Fruit fly (Drosophila melanogaster) whole organism, embryonic: ENCODE results near the gene CG15877.
A peak's percentile ranks its signal among the peaks of the same experiment; 100 is the strongest.

Source experiments
- BEAF-32 ChIP-seq: fragments of 200-800 bp; sonication (Bioruptor generic); optimal IDR thresholded peaks from 3 replicates; lab custom pipeline; 2017; ENCODE audit warnings: missing biosample characterization, missing genetic modification characterization, mild to moderate bottlenecking, moderate library complexity, missing genetic modification reagents
- CG10321 ChIP-seq: fragments of 200-800 bp; sonication (Bioruptor generic); IDR thresholded peaks from 2 replicates; pipeline ENCODE4 v1.3.6; 2022; ENCODE audit warnings: missing biosample characterization, missing genetic modification characterization
- CG10543 ChIP-seq: fragments of 200-800 bp; sonication (Bioruptor generic); optimal IDR thresholded peaks from 3 replicates; lab custom pipeline; 2017; ENCODE audit warnings: missing biosample characterization, mild to moderate bottlenecking, missing genetic modification characterization, moderate library complexity
- CG10959 ChIP-seq: fragments of 200-800 bp; sonication (Bioruptor generic); IDR thresholded peaks from 2 replicates; pipeline ENCODE4 v1.3.6; 2022; ENCODE audit warnings: missing biosample characterization, missing genetic modification characterization
- CG11085 ChIP-seq: fragments of 200-800 bp; sonication (Bioruptor generic); IDR thresholded peaks from 2 replicates; pipeline ENCODE4 v1.3.6; 2022; ENCODE audit warnings: missing biosample characterization, missing genetic modification characterization
- CG11247 ChIP-seq: fragments of 200-800 bp; sonication (Bioruptor generic); IDR thresholded peaks from 2 replicates; pipeline ENCODE4 v1.3.6; 2022; ENCODE audit warnings: missing biosample characterization, missing genetic modification characterization
- CG12769 ChIP-seq: fragments of 200-800 bp; sonication (Bioruptor generic); optimal IDR thresholded peaks from 2 replicates; lab custom pipeline; 2019; ENCODE audit warnings: missing biosample characterization, mild to moderate bottlenecking, missing genetic modification characterization, moderate library complexity
- CG13624 ChIP-seq: fragments of 200-800 bp; sonication (Bioruptor generic); optimal IDR thresholded peaks from 2 replicates; lab custom pipeline; 2016; ENCODE audit warnings: missing biosample characterization, missing genetic modification characterization
- CG1647 ChIP-seq: fragments of 200-800 bp; sonication (Bioruptor generic); optimal IDR thresholded peaks from 3 replicates; lab custom pipeline; 2016; ENCODE audit warnings: missing biosample characterization, missing genetic modification characterization
- CG17328 ChIP-seq: fragments of 200-800 bp; sonication (Bioruptor generic); IDR thresholded peaks from 2 replicates; pipeline ENCODE4 v1.3.6; 2022; ENCODE audit warnings: missing biosample characterization, missing genetic modification characterization
- CG17385 ChIP-seq: fragments of 200-800 bp; sonication (Bioruptor generic); optimal IDR thresholded peaks from 3 replicates; lab custom pipeline; 2018; ENCODE audit warnings: missing biosample characterization, mild to moderate bottlenecking, missing genetic modification characterization
- CG17912 ChIP-seq: fragments of 200-800 bp; sonication (Bioruptor generic); optimal IDR thresholded peaks from 2 replicates; lab custom pipeline; 2018; ENCODE audit warnings: missing biosample characterization, mild to moderate bottlenecking, missing genetic modification characterization
- CG3065 ChIP-seq: fragments of 200-800 bp; sonication (Bioruptor generic); optimal IDR thresholded peaks from 2 replicates; lab custom pipeline; 2016; ENCODE audit warnings: missing biosample characterization, missing genetic modification characterization
- CG31224 ChIP-seq: fragments of 200-800 bp; sonication (Bioruptor generic); IDR thresholded peaks from 2 replicates; pipeline ENCODE4 v1.3.6; 2022; ENCODE audit warnings: missing biosample characterization, missing genetic modification characterization
- CG3163 ChIP-seq: fragments of 200-800 bp; sonication (Bioruptor generic); optimal IDR thresholded peaks from 3 replicates; lab custom pipeline; 2016; ENCODE audit warnings: missing biosample characterization, missing genetic modification characterization
- CG3281 ChIP-seq: fragments of 200-800 bp; sonication (Bioruptor generic); optimal IDR thresholded peaks from 3 replicates; lab custom pipeline; 2017; ENCODE audit warnings: missing biosample characterization, mild to moderate bottlenecking, missing genetic modification characterization
- CG33557 ChIP-seq: fragments of 200-800 bp; sonication (Bioruptor generic); optimal IDR thresholded peaks from 2 replicates; lab custom pipeline; 2019; ENCODE audit warnings: missing biosample characterization, mild to moderate bottlenecking, missing genetic modification characterization, moderate library complexity
- CG3407 ChIP-seq: fragments of 200-800 bp; sonication (Bioruptor generic); optimal IDR thresholded peaks from 2 replicates; lab custom pipeline; 2018; ENCODE audit warnings: missing biosample characterization, mild to moderate bottlenecking, missing genetic modification characterization
- CG4730 ChIP-seq: fragments of 200-800 bp; sonication (Bioruptor generic); IDR thresholded peaks from 2 replicates; pipeline ENCODE4 v1.3.6; 2022; ENCODE audit warnings: missing biosample characterization, missing genetic modification characterization
- CG5953 ChIP-seq: fragments of 200-800 bp; sonication (Bioruptor generic); IDR thresholded peaks from 2 replicates; pipeline ENCODE4 v1.3.6; 2022; ENCODE audit warnings: missing biosample characterization, missing genetic modification characterization
- CG7963 ChIP-seq: fragments of 200-800 bp; sonication (Bioruptor generic); IDR thresholded peaks from 3 replicates; pipeline ENCODE4 v1.3.6; 2022; ENCODE audit warnings: missing biosample characterization, missing genetic modification characterization; ENCODE audit not compliant: partially characterized antibody
- CrebB ChIP-seq: fragments of 200-800 bp; sonication (Bioruptor generic); optimal IDR thresholded peaks from 3 replicates; lab custom pipeline; 2018; ENCODE audit warnings: missing biosample characterization, mild to moderate bottlenecking, missing genetic modification characterization
- D19A ChIP-seq: fragments of 200-800 bp; optimal IDR thresholded peaks from 3 replicates; lab custom pipeline; 2019; ENCODE audit warnings: missing biosample characterization, mild to moderate bottlenecking, missing genetic modification characterization, moderate library complexity
- H2.0 ChIP-seq: fragments of 200-800 bp; sonication (Bioruptor generic); IDR thresholded peaks from 2 replicates; pipeline ENCODE4 v1.3.6; 2022; ENCODE audit warnings: missing biosample characterization, missing genetic modification characterization
- Hey ChIP-seq: fragments of 200-800 bp; sonication (Bioruptor generic); optimal IDR thresholded peaks from 3 replicates; lab custom pipeline; 2018; ENCODE audit warnings: missing biosample characterization, mild to moderate bottlenecking, missing genetic modification characterization
- Jarid2 ChIP-seq: fragments of 200-800 bp; sonication (Bioruptor generic); optimal IDR thresholded peaks from 3 replicates; lab custom pipeline; 2017; ENCODE audit warnings: mild to moderate bottlenecking, missing biosample characterization, missing genetic modification reagents, missing genetic modification characterization
- Max ChIP-seq: fragments of 200-800 bp; sonication (Bioruptor generic); optimal IDR thresholded peaks from 2 replicates; lab custom pipeline; 2016; ENCODE audit warnings: missing biosample characterization, mild to moderate bottlenecking, missing genetic modification characterization
- Mes4 ChIP-seq: fragments of 200-800 bp; sonication (Bioruptor generic); optimal IDR thresholded peaks from 2 replicates; lab custom pipeline; 2016; ENCODE audit warnings: missing biosample characterization, missing genetic modification characterization
- Myb ChIP-seq: fragments of 200-800 bp; sonication (Bioruptor generic); optimal IDR thresholded peaks from 2 replicates; lab custom pipeline; 2016; ENCODE audit warnings: missing biosample characterization, missing genetic modification characterization
- NFAT ChIP-seq: fragments of 200-800 bp; sonication (Bioruptor generic); IDR thresholded peaks from 2 replicates; pipeline ENCODE4 v1.3.6; 2022; ENCODE audit warnings: missing biosample characterization, missing genetic modification characterization
- Ssrp ChIP-seq: fragments of 200-800 bp; sonication (Bioruptor generic); optimal IDR thresholded peaks from 2 replicates; lab custom pipeline; 2018; ENCODE audit warnings: missing biosample characterization, mild to moderate bottlenecking, missing genetic modification characterization, moderate library complexity
- amos ChIP-seq: fragments of 200-800 bp; sonication (Bioruptor generic); IDR thresholded peaks from 2 replicates; pipeline ENCODE4 v1.3.6; 2022; ENCODE audit warnings: missing biosample characterization, missing genetic modification characterization; ENCODE audit not compliant: partially characterized antibody
- aop ChIP-seq: fragments of 200-800 bp; sonication (Bioruptor generic); IDR thresholded peaks from 2 replicates; pipeline ENCODE4 v1.3.6; 2022; ENCODE audit warnings: missing biosample characterization, missing genetic modification characterization
- crc ChIP-seq: fragments of 200-800 bp; sonication (Bioruptor generic); optimal IDR thresholded peaks from 2 replicates; lab custom pipeline; 2016; ENCODE audit warnings: missing biosample characterization, missing genetic modification characterization
- crol ChIP-seq: fragments of 200-800 bp; sonication (Bioruptor generic); IDR thresholded peaks from 2 replicates; pipeline ENCODE4 v1.3.6; 2022; ENCODE audit warnings: missing biosample characterization, missing genetic modification characterization
- dpn ChIP-seq, 2 experiments: fragments of 200-800 bp; sonication (Bioruptor generic); optimal IDR thresholded peaks; 3 replicates each; lab custom pipeline; 2016; ENCODE audit warnings: missing biosample characterization in 2 of 2, missing genetic modification characterization in 2 of 2
- eyg ChIP-seq: fragments of 200-800 bp; sonication (Bioruptor generic); optimal IDR thresholded peaks from 3 replicates; lab custom pipeline; 2016; ENCODE audit warnings: missing biosample characterization, missing genetic modification characterization
- fru ChIP-seq: fragments of >200 bp; optimal IDR thresholded peaks from 2 replicates; lab custom pipeline; 2017
- grn ChIP-seq: fragments of 200-800 bp; sonication (Bioruptor generic); optimal IDR thresholded peaks from 3 replicates; lab custom pipeline; 2017; ENCODE audit warnings: missing biosample characterization, missing genetic modification characterization
- her ChIP-seq: fragments of 200-800 bp; sonication (Bioruptor generic); optimal IDR thresholded peaks from 2 replicates; lab custom pipeline; 2016; ENCODE audit warnings: missing biosample characterization, missing genetic modification characterization
- jing ChIP-seq: fragments of 200-800 bp; sonication (Bioruptor generic); optimal IDR thresholded peaks from 2 replicates; lab custom pipeline; 2018; ENCODE audit warnings: missing biosample characterization, mild to moderate bottlenecking, missing genetic modification characterization
- kah ChIP-seq: fragments of 200-800 bp; sonication (Bioruptor generic); optimal IDR thresholded peaks from 2 replicates; lab custom pipeline; 2018; ENCODE audit warnings: missing biosample characterization, mild to moderate bottlenecking, missing genetic modification characterization
- luna ChIP-seq: fragments of 200-800 bp; sonication (Bioruptor generic); optimal IDR thresholded peaks from 2 replicates; lab custom pipeline; 2016; ENCODE audit warnings: missing biosample characterization, missing genetic modification characterization
- mam ChIP-seq: fragments of 200-800 bp; sonication (Bioruptor generic); optimal IDR thresholded peaks from 3 replicates; lab custom pipeline; 2016; ENCODE audit warnings: missing biosample characterization, missing genetic modification characterization
- nerfin-1 ChIP-seq: fragments of 200-800 bp; sonication (Bioruptor generic); optimal IDR thresholded peaks from 3 replicates; lab custom pipeline; 2019; ENCODE audit warnings: missing biosample characterization, mild to moderate bottlenecking, missing genetic modification characterization, moderate library complexity
- nerfin-2 ChIP-seq: fragments of 200-800 bp; sonication (Bioruptor generic); IDR thresholded peaks from 2 replicates; pipeline ENCODE4 v1.3.6; 2022; ENCODE audit warnings: missing biosample characterization, missing genetic modification characterization; ENCODE audit not compliant: partially characterized antibody
- odd ChIP-seq: fragments of 200-800 bp; sonication (Bioruptor generic); optimal IDR thresholded peaks from 2 replicates; lab custom pipeline; 2017; ENCODE audit warnings: missing biosample characterization, mild to moderate bottlenecking, missing genetic modification characterization
- repo ChIP-seq: fragments of 200-800 bp; sonication (Bioruptor generic); optimal IDR thresholded peaks from 2 replicates; lab custom pipeline; 2016; ENCODE audit warnings: missing biosample characterization, missing genetic modification characterization
- sim ChIP-seq: fragments of 200-800 bp; sonication (Bioruptor generic); IDR thresholded peaks from 2 replicates; pipeline ENCODE4 v1.3.6; 2022; ENCODE audit warnings: missing biosample characterization, missing genetic modification characterization
- sr ChIP-seq: fragments of 200-800 bp; sonication (Bioruptor generic); IDR thresholded peaks from 3 replicates; pipeline ENCODE4 v1.3.6; 2022; ENCODE audit warnings: missing biosample characterization, missing genetic modification characterization
- unpg ChIP-seq: fragments of 200-800 bp; sonication (Bioruptor generic); optimal IDR thresholded peaks from 3 replicates; lab custom pipeline; 2018; ENCODE audit warnings: missing biosample characterization, mild to moderate bottlenecking, missing genetic modification characterization, moderate library complexity
- vnd ChIP-seq: fragments of 200-800 bp; sonication (Bioruptor generic); IDR thresholded peaks from 3 replicates; pipeline ENCODE4 v1.3.6; 2022; ENCODE audit warnings: missing biosample characterization, missing genetic modification characterization; ENCODE audit not compliant: partially characterized antibody

CG15877 gene

DNA sequence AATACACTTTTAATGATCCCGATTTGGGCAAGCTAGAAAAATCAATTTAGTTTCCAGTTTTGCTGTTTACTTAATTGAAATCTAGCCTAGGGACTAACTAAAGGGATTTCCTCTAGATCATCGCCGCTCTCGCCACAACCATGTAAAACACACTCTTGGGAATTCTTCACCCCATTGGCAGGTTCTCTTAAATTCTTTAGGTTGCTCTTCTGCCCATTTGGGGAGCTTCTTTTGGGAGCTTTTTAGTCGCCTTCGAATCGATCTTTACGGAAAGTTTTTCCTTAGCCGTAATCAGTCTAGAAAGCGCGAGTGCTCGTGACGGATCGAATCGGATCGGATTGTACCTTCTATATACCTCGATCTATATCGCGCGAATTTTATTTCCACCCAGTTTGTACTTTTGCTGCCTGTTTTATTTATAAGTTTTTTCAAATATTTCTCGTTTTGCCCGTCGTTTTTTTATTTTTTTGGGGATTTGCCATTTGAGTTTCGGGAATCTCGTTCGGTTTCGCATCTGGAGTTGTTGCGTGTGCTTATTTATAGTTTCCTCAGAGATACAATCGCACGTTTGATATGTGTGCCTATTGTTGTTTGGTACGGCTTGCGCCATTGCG is 23.0 kb upstream of the CG15877 start (continued):
- TF ChIP-seq CG3407 (GFP tag; lab: Kevin White, UChicago) (no peak), CG5953 (GFP tag; lab: Robert Waterston, UW) (no peak), amos (GFP tag; lab: Robert Waterston, UW) (no peak; the same call in 1 of the 2 replicates), CG17328 (GFP tag; lab: Robert Waterston, UW) (no peak), grn (peak; percentile 43), CG3065 (no peak), sim (GFP tag; lab: Robert Waterston, UW) (no peak), D19A (tag; lab: Kevin White, UChicago) (no peak), mam (no peak), CrebB (tag; lab: Kevin White, UChicago) (no peak), Ssrp (tag; lab: Kevin White, UChicago) (no peak), fru (lab: Kevin White, UChicago) (no peak), crol (no peak), jing (GFP tag; lab: Kevin White, UChicago) (no peak), CG17385 (GFP tag; lab: Kevin White, UChicago) (no peak), Max (GFP tag; lab: Kevin White, UChicago) (no peak), CG11247 (GFP tag; lab: Robert Waterston, UW) (no peak), CG7963 (GFP tag; lab: Robert Waterston, UW) (no peak), CG13624 (GFP tag; lab: Kevin White, UChicago) (no peak), Mes4 (GFP tag; lab: Kevin White, UChicago) (no peak), nerfin-2 (GFP tag; lab: Robert Waterston, UW) (no peak), CG4730 (GFP tag; lab: Robert Waterston, UW) (no peak), CG3281 (GFP tag; lab: Kevin White, UChicago) (no peak), Hey (tag; lab: Kevin White, UChicago) (no peak), repo (no peak), crc (GFP tag; lab: Kevin White, UChicago) (no peak), CG17912 (no peak), CG33557 (GFP tag; lab: Kevin White, UChicago) (no peak), her (GFP tag; lab: Kevin White, UChicago) (no peak), luna (GFP tag; lab: Kevin White, UChicago) (no peak), CG10959 (GFP tag; lab: Robert Waterston, UW) (no peak), CG31224 (GFP tag; lab: Robert Waterston, UW) (no peak), eyg (GFP tag; lab: Kevin White, UChicago) (no peak), Myb (GFP tag; lab: Kevin White, UChicago) (no peak), kah (GFP tag; lab: Kevin White, UChicago) (no peak), CG10321 (no peak), sr (no peak), Jarid2 (GFP tag; lab: Kevin White, UChicago) (peak; percentile 63), H2.0 (GFP tag; lab: Robert Waterston, UW) (no peak), CG10543 (GFP tag; lab: Kevin White, UChicago) (peak; percentile 18), nerfin-1 (tag; lab: Kevin White, UChicago) (no peak), NFAT (peak; percentile 46), CG1647 (GFP tag; lab: Kevin White, UChicago) (no peak), CG11085 (GFP tag; lab: Robert Waterston, UW) (no peak), unpg (no peak), aop (GFP tag; lab: Robert Waterston, UW) (no peak), CG12769 (tag; lab: Kevin White, UChicago) (peak; percentile 62), dpn (GFP tag; optimal IDR thresholded peaks at IDR 0.05; lab: Kevin White, UChicago) (no peak), vnd (GFP tag; lab: Robert Waterston, UW) (no peak), CG3163 (peak; percentile 84), odd (GFP tag; lab: Kevin White, UChicago) (no peak), BEAF-32 (GFP tag; lab: Kevin White, UChicago) (no peak)
